Fruit fly (Drosophila melanogaster) S2 (cell line): ENCODE results near the gene CG43137.

Experiments
- CG8478 ChIP-seq: fragments of >200 bp; optimal IDR thresholded peaks from 2 replicates; lab custom pipeline; 2018
- CTCF ChIP-seq, 2 experiments: fragments of >200 bp; optimal IDR thresholded peaks; 2 replicates each; lab custom pipeline; 2018

dm6 chrX:5883394-5883793 lies 18.4 kb upstream of the CG43137 start:
- peak; percentile 95 to 97 for TF ChIP-seq CTCF (optimal IDR thresholded peaks at IDR 0.05; lab: Kevin White, UChicago)
- TF ChIP-seq CG8478, result no peak
